Worm (Caenorhabditis elegans) whole organism, L2 larva: ENCODE data around the gene apn-1.

ENCODE experiments used
- C34F6.9 ChIP-seq: fragments of 150-350 bp; optimal IDR thresholded peaks from 2 replicates; lab custom pipeline; 2014; ENCODE audit warnings: missing biosample characterization, missing genetic modification characterization
- F13H6.1 ChIP-seq: sonication (generic microtip); optimal IDR thresholded peaks from 2 replicates; lab custom pipeline; 2016; ENCODE audit warnings: missing genetic modification characterization, missing compliant biosample characterization
- R02D3.7 ChIP-seq: fragments of 150-350 bp; optimal IDR thresholded peaks from 2 replicates; lab custom pipeline; 2014; ENCODE audit warnings: missing biosample characterization, missing genetic modification characterization
- alr-1 ChIP-seq: fragments of 150-350 bp; optimal IDR thresholded peaks from 2 replicates; lab custom pipeline; 2014; ENCODE audit warnings: missing biosample characterization, missing genetic modification characterization
- aly-2 ChIP-seq: fragments of 150-350 bp; optimal IDR thresholded peaks from 2 replicates; lab custom pipeline; 2014; ENCODE audit warnings: missing biosample characterization, missing genetic modification characterization
- ama-1 ChIP-seq: fragments of 150-350 bp; optimal IDR thresholded peaks from 2 replicates; lab custom pipeline; 2018; ENCODE audit warnings: inconsistent platforms
- blmp-1 ChIP-seq: sonication (generic microtip); optimal IDR thresholded peaks from 2 replicates; lab custom pipeline; 2017; ENCODE audit warnings: missing genetic modification characterization, mild to moderate bottlenecking, missing compliant biosample characterization, antibody characterized with exemption, moderate library complexity; ENCODE audit not compliant: insufficient read depth
- ceh-16 ChIP-seq: fragments of 150-350 bp; optimal IDR thresholded peaks from 2 replicates; lab custom pipeline; 2014; ENCODE audit warnings: missing biosample characterization, missing genetic modification characterization
- crh-2 ChIP-seq: sonication (generic microtip); optimal IDR thresholded peaks from 2 replicates; lab custom pipeline; 2017; ENCODE audit warnings: missing biosample characterization, missing genetic modification characterization
- dmd-4 ChIP-seq: sonication (generic microtip); optimal IDR thresholded peaks from 2 replicates; lab custom pipeline; 2017; ENCODE audit warnings: missing biosample characterization, missing genetic modification characterization
- egl-27 ChIP-seq: sonication (generic microtip); optimal IDR thresholded peaks from 3 replicates; lab custom pipeline; 2017; ENCODE audit warnings: missing biosample characterization, missing genetic modification reagents, missing genetic modification characterization
- elt-1 ChIP-seq: fragments of 150-350 bp; optimal IDR thresholded peaks from 2 replicates; lab custom pipeline; 2014; ENCODE audit warnings: missing biosample characterization, missing genetic modification characterization
- fos-1 ChIP-seq: fragments of 150-350 bp; optimal IDR thresholded peaks from 2 replicates; lab custom pipeline; 2014; ENCODE audit warnings: missing biosample characterization, missing genetic modification characterization
- gmeb-1 ChIP-seq: fragments of 150-350 bp; optimal IDR thresholded peaks from 2 replicates; lab custom pipeline; 2014; ENCODE audit warnings: missing biosample characterization, missing genetic modification characterization
- lin-13 ChIP-seq: fragments of 150-350 bp; optimal IDR thresholded peaks from 2 replicates; lab custom pipeline; 2014; ENCODE audit warnings: missing biosample characterization, missing genetic modification reagents, missing genetic modification characterization
- lin-39 ChIP-seq: fragments of 150-350 bp; optimal IDR thresholded peaks from 2 replicates; lab custom pipeline; 2014; ENCODE audit warnings: missing biosample characterization, missing genetic modification reagents, missing genetic modification characterization
- lsy-2 ChIP-seq, 2 experiments: fragments of 150-350 bp in 1 of 2; sonication (generic microtip) in 1 of 2; optimal IDR thresholded peaks; 2 replicates each; lab custom pipeline; 2014 to 2017; ENCODE audit warnings: missing biosample characterization in 2 of 2, missing genetic modification characterization in 2 of 2
- mab-5 ChIP-seq: fragments of 150-350 bp; optimal IDR thresholded peaks from 2 replicates; lab custom pipeline; 2014; ENCODE audit warnings: missing biosample characterization, missing genetic modification characterization
- mbf-1 ChIP-seq: sonication (generic microtip); optimal IDR thresholded peaks from 2 replicates; lab custom pipeline; 2017; ENCODE audit warnings: missing biosample characterization, missing genetic modification characterization
- mdl-1 ChIP-seq, 2 experiments: fragments of 150-350 bp in 1 of 2; sonication (generic microtip) in 1 of 2; optimal IDR thresholded peaks; 2 replicates each; lab custom pipeline; 2017; ENCODE audit warnings: missing biosample characterization in 2 of 2, missing genetic modification characterization in 2 of 2
- nhr-11 ChIP-seq: fragments of 150-350 bp; optimal IDR thresholded peaks from 2 replicates; lab custom pipeline; 2014; ENCODE audit warnings: missing biosample characterization, missing genetic modification characterization
- nhr-12 ChIP-seq: fragments of 150-350 bp; optimal IDR thresholded peaks from 2 replicates; lab custom pipeline; 2014; ENCODE audit warnings: missing biosample characterization, missing genetic modification characterization
- nhr-129 ChIP-seq: fragments of 150-350 bp; optimal IDR thresholded peaks from 2 replicates; lab custom pipeline; 2014; ENCODE audit warnings: missing biosample characterization, missing genetic modification characterization
- nhr-21 ChIP-seq: fragments of 150-350 bp; optimal IDR thresholded peaks from 2 replicates; lab custom pipeline; 2014; ENCODE audit warnings: missing biosample characterization, missing genetic modification characterization
- nhr-23 ChIP-seq: fragments of 150-350 bp; optimal IDR thresholded peaks from 2 replicates; lab custom pipeline; 2014; ENCODE audit warnings: missing biosample characterization, missing genetic modification reagents, missing genetic modification characterization
- nhr-237 ChIP-seq: fragments of 150-350 bp; optimal IDR thresholded peaks from 2 replicates; lab custom pipeline; 2014; ENCODE audit warnings: missing biosample characterization, missing genetic modification characterization
- nhr-25 ChIP-seq: fragments of 150-350 bp; sonication (generic microtip); optimal IDR thresholded peaks from 3 replicates; lab custom pipeline; 2014; ENCODE audit warnings: missing biosample characterization, missing genetic modification characterization
- sem-4 ChIP-seq: fragments of 150-350 bp; optimal IDR thresholded peaks from 2 replicates; lab custom pipeline; 2014; ENCODE audit warnings: missing biosample characterization, missing genetic modification reagents, missing genetic modification characterization
- skn-1 ChIP-seq: sonication (generic microtip); optimal IDR thresholded peaks from 2 replicates; lab custom pipeline; 2017; ENCODE audit warnings: missing biosample characterization, missing genetic modification characterization
- sma-3 ChIP-seq: sonication (generic microtip); optimal IDR thresholded peaks from 2 replicates; lab custom pipeline; 2016; ENCODE audit warnings: missing genetic modification reagents, missing genetic modification characterization, missing compliant biosample characterization
- sma-9 ChIP-seq, 2 experiments: fragments of 150-350 bp in 1 of 2; sonication (generic microtip) in 1 of 2; optimal IDR thresholded peaks; 2 replicates each; lab custom pipeline; 2014 to 2016; ENCODE audit warnings: missing genetic modification characterization in 2 of 2, mild to moderate bottlenecking in 1 of 2, missing biosample characterization in 1 of 2, missing compliant biosample characterization in 1 of 2, missing genetic modification reagents in 1 of 2, moderate library complexity in 1 of 2
- snpc-4 ChIP-seq: fragments of 150-350 bp; optimal IDR thresholded peaks from 2 replicates; lab custom pipeline; 2014; ENCODE audit warnings: missing biosample characterization, missing genetic modification characterization
- unc-39 ChIP-seq: fragments of 150-350 bp; optimal IDR thresholded peaks from 2 replicates; lab custom pipeline; 2014; ENCODE audit warnings: missing biosample characterization, missing genetic modification characterization
- unc-55 ChIP-seq: fragments of 150-350 bp; sonication (generic microtip); optimal IDR thresholded peaks from 3 replicates; lab custom pipeline; 2014; ENCODE audit warnings: missing biosample characterization, missing genetic modification reagents, missing genetic modification characterization
- zag-1 ChIP-seq: fragments of 150-350 bp; optimal IDR thresholded peaks from 2 replicates; lab custom pipeline; 2014; ENCODE audit warnings: missing biosample characterization, missing genetic modification characterization
- ztf-11 ChIP-seq: sonication (generic microtip); optimal IDR thresholded peaks from 2 replicates; lab custom pipeline; 2017; ENCODE audit warnings: missing biosample characterization, missing genetic modification characterization

The apn-1 gene

DNA sequence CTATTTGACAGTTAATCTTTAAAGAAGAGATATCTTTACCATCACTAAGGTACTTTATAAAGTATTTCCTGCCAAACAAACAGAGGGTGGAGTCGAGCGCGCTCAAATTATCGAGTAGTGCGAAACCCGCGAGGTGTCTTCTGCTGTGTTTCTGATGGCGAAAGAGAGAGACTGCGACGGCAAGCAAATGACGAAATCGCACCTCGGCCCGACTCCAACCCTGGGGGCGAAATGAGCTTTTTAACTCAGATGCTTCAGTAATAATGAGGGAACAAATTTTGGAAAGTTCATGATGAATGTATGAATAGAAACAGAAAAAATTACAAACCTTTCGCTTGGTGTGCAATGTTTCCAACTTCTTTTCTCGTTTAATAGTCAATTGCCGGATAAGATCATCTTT is 44.2 kb downstream of the apn-1 start:
- peak; percentile 64 for TF ChIP-seq unc-55 (GFP tag; lab: Kevin White, UChicago)
- peak; percentile 28 for TF ChIP-seq blmp-1
- peak; percentile 74 for TF ChIP-seq gmeb-1
- TF ChIP-seq mbf-1 (tag; lab: Kevin White, UChicago), result no peak
- no peak for TF ChIP-seq mab-5
- peak; percentile 98 for TF ChIP-seq snpc-4
- TF ChIP-seq R02D3.7, result no peak
- TF ChIP-seq lin-13 (GFP tag; lab: Kevin White, UChicago), result peak; percentile 71
- TF ChIP-seq crh-2 (tag; lab: Kevin White, UChicago), result peak; percentile 69
- TF ChIP-seq zag-1 (tag; lab: Kevin White, UChicago), result no peak
- TF ChIP-seq sma-3, result peak; percentile 84
- TF ChIP-seq dmd-4 (tag; lab: Kevin White, UChicago), result no peak
- TF ChIP-seq nhr-12 (tag; lab: Kevin White, UChicago), result no peak
- peak; percentile 55 for TF ChIP-seq nhr-21 (tag; lab: Kevin White, UChicago)
- peak; percentile 63 for TF ChIP-seq F13H6.1 (tag; lab: Kevin White, UChicago)
- TF ChIP-seq skn-1 (tag; lab: Kevin White, UChicago), result peak; percentile 14
- peak; percentile 78 for TF ChIP-seq fos-1 (tag; lab: Kevin White, UChicago)
- peak; percentile 24 to 34 for TF ChIP-seq mdl-1 (tag; optimal IDR thresholded peaks at IDR 0.05; lab: Kevin White, UChicago)
- peak; percentile 67 for TF ChIP-seq sma-9 (GFP tag; optimal IDR thresholded peaks at IDR 0.05; lab: Kevin White, UChicago)
- no peak for TF ChIP-seq sma-9 (tag; optimal IDR thresholded peaks at IDR 0.05; lab: Kevin White, UChicago)
- TF ChIP-seq nhr-129 (tag; lab: Kevin White, UChicago), result peak; percentile 85
- peak; percentile 63 for TF ChIP-seq egl-27 (tag; lab: Kevin White, UChicago)
- peak; percentile 59 for TF ChIP-seq nhr-25
- peak; percentile 84 for TF ChIP-seq ama-1 (lab: Kevin White, UChicago)
- peak; percentile 12 for TF ChIP-seq ceh-16
- peak; percentile 18 for TF ChIP-seq C34F6.9
- TF ChIP-seq lsy-2 (tag; optimal IDR thresholded peaks at IDR 0.05; lab: Kevin White, UChicago), result peak; percentile 51

DNA sequence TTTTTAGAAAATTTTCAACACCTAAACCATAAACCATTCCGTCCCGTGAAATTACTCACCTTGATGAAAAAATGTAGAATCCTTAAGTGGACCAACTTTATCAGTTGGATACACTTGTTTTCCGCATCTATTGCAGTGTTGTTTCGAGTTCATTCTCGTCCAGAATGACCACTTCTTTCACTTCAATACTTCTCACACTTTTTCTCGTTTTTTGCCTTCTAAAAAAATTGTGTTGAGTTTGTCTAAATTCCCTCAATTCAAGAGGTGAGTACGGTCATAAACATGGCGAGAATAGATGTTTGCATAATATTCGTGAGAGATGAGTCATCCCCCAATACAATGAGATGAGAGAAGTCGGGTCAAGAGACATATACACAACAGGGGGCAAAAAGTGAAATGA is 45.2 kb downstream of the apn-1 start, which contains the start of gene ltd-1:
Gene ltd-1 (minus strand): TSS at position 218 of the 400 bp plus-strand sequence.
- TF ChIP-seq lsy-2 (tag; optimal IDR thresholded peaks at IDR 0.05; lab: Kevin White, UChicago) (no peak), gmeb-1 (no peak), mbf-1 (tag; lab: Kevin White, UChicago) (no peak), lin-39 (no peak)

DNA sequence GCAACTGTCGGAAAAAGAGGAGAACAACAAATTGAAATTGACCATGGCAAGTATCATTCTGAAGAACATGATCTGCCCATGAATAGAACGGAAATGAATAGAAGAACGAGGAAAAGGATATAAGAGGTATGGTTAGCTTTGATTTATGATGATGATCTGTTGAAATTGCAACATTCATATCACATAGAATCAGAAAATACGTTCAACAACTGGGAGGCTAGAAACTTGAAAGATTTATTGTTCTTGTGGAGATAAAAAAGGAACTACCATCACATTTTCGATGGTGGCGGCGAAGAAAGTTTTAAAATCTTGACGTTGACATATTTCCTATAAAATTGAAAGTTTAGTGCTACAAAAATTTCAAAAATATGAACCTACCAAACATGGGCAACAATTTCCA is 45.9 kb downstream of the apn-1 start:
- TF ChIP-seq fos-1 (tag; lab: Kevin White, UChicago), result no peak
- no peak for TF ChIP-seq alr-1
- no peak for TF ChIP-seq dmd-4 (tag; lab: Kevin White, UChicago)
- no peak for TF ChIP-seq nhr-23 (tag; lab: Kevin White, UChicago)
- no peak for TF ChIP-seq unc-39 (tag; lab: Kevin White, UChicago)
- no peak for TF ChIP-seq elt-1 (tag; lab: Kevin White, UChicago)
- TF ChIP-seq lsy-2 (tag; optimal IDR thresholded peaks at IDR 0.05; lab: Kevin White, UChicago), result no peak
- TF ChIP-seq nhr-11, result no peak
- TF ChIP-seq sma-9 (GFP tag; optimal IDR thresholded peaks at IDR 0.05; lab: Kevin White, UChicago), result no peak
- no peak for TF ChIP-seq sma-9 (tag; optimal IDR thresholded peaks at IDR 0.05; lab: Kevin White, UChicago)
- TF ChIP-seq ztf-11 (tag; lab: Kevin White, UChicago), result no peak
- no peak for TF ChIP-seq aly-2
- no peak for TF ChIP-seq F13H6.1 (tag; lab: Kevin White, UChicago)
- TF ChIP-seq nhr-237 (tag; lab: Kevin White, UChicago), result no peak
- TF ChIP-seq sem-4 (tag; lab: Kevin White, UChicago), result no peak
- no peak for TF ChIP-seq nhr-12 (tag; lab: Kevin White, UChicago)

ce11 chrII:8093914-8094313 is 46.5 kb downstream of the apn-1 start:
- TF ChIP-seq blmp-1, result peak; percentile 68
- TF ChIP-seq nhr-12 (tag; lab: Kevin White, UChicago), result no peak
